Fruit fly (Drosophila melanogaster): ENCODE results near the gene CG4119.

Gene CG4119

DNA sequence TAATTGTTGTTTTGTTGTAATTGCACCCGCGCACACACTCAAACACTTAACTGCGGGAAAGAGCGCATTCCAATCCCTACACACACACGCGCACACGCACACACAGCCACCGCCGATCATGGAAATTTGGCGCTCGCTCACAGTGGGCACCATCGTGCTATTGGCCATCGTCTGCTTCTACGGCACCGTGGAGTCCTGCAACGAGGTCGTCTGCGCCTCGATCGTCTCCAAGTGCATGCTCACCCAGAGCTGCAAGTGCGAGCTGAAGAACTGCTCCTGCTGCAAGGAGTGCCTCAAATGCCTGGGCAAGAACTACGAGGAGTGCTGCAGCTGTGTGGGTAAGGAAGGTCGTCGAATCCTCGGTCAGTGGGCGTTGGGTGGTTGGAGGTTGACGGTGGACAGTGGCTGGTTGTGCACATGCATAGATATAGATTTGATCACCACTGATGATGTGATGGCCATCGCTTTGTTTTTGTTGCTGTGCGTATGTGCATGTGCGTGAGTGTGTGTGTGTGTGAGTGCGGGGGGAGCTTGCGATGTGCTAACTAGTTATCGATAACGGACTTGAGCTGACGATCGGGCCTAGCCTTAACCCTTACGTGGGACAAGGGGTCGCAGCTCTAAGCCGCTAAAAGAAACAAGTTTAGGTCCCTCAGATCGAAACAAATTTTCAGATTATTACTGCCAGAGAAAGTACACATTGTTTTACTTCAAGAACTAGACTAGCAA is 25.0 kb downstream of the CG4119 start (continued):
- peak; percentile 44 for TF ChIP-seq Bgb (GFP tag; IDR thresholded peaks at IDR 0.05; ENCODE audit: partially characterized antibody)
- TF ChIP-seq Med (GFP tag) = peak; percentile 67
- peak; percentile 18; the same call in 1 of the 3 replicates for TF ChIP-seq CG14860 (GFP tag; IDR thresholded peaks at IDR 0.05; ENCODE audit: partially characterized antibody)
- TF ChIP-seq Opbp (GFP tag; IDR thresholded peaks at IDR 0.05; ENCODE audit: partially characterized antibody) = 0 out of 3 replicates have a peak, but pooled peaks have one; percentile 23
- TF ChIP-seq row (GFP tag; IDR thresholded peaks at IDR 0.05) = peak; percentile 55
- peak in 1 of 2 experiments; percentile 5 for TF ChIP-seq Pdp1 (GFP tag; optimal IDR thresholded peaks at IDR 0.05)
- TF ChIP-seq vnd (GFP tag; IDR thresholded peaks at IDR 0.05; ENCODE audit: partially characterized antibody) = 0 out of 3 replicates have a peak, but pooled peaks have one; percentile 12
- peak; percentile 90 for TF ChIP-seq CG10959 (GFP tag; IDR thresholded peaks at IDR 0.05)
- TF ChIP-seq CG17359 (tag; optimal IDR thresholded peaks at IDR 0.05) = no peak
- no peak for TF ChIP-seq Dbx (GFP tag; IDR thresholded peaks at IDR 0.05)
- TF ChIP-seq kah (GFP tag; optimal IDR thresholded peaks at IDR 0.05) = no peak
- TF ChIP-seq Dref (GFP tag; IDR thresholded peaks at IDR 0.05) = peak; percentile 64
- no peak for TF ChIP-seq CG4730 (GFP tag; IDR thresholded peaks at IDR 0.05)
- TF ChIP-seq CG2678 (tag; optimal IDR thresholded peaks at IDR 0.05) = no peak
- 0 out of 3 replicates have a peak, but pooled peaks have one; percentile 27 for TF ChIP-seq knrl (GFP tag; IDR thresholded peaks at IDR 0.05; ENCODE audit: partially characterized antibody)
- peak; percentile 20 for TF ChIP-seq pzg (GFP tag; optimal IDR thresholded peaks at IDR 0.05)
- TF ChIP-seq dysf (GFP tag; IDR thresholded peaks at IDR 0.05) = peak; percentile 16; the same call in 1 of the 3 replicates
- TF ChIP-seq amos (GFP tag; IDR thresholded peaks at IDR 0.05; ENCODE audit: partially characterized antibody) = peak; percentile 59
- peak; percentile 42 for TF ChIP-seq crol (GFP tag; IDR thresholded peaks at IDR 0.05)
- no peak for TF ChIP-seq CG7556 (GFP tag; optimal IDR thresholded peaks at IDR 0.05)
- TF ChIP-seq CG1602 (GFP tag; optimal IDR thresholded peaks at IDR 0.05) = no peak
- TF ChIP-seq gsb (GFP tag; IDR thresholded peaks at IDR 0.05) = no peak
- peak; percentile 63 for TF ChIP-seq BEAF-32 (GFP tag; optimal IDR thresholded peaks at IDR 0.05)
- 0 out of 2 replicates have a peak, but pooled peaks have one; percentile 22 for TF ChIP-seq inv (GFP tag; IDR thresholded peaks at IDR 0.05; ENCODE audit: partially characterized antibody)
- peak; percentile 48; the same call in 1 of the 3 replicates for TF ChIP-seq CG16813 (GFP tag; IDR thresholded peaks at IDR 0.05; ENCODE audit: partially characterized antibody)
- peak; percentile 38; the same call in 1 of the 3 replicates for TF ChIP-seq CG34224 (GFP tag; IDR thresholded peaks at IDR 0.05; ENCODE audit: partially characterized antibody)
- no peak for TF ChIP-seq CG14710 (tag; optimal IDR thresholded peaks at IDR 0.05)
- TF ChIP-seq sd (tag; optimal IDR thresholded peaks at IDR 0.05) = peak; percentile 31
- no peak for TF ChIP-seq CG11398 (GFP tag; optimal IDR thresholded peaks at IDR 0.05)
- TF ChIP-seq Xbp1 (GFP tag; optimal IDR thresholded peaks at IDR 0.05) = no peak
- 0 out of 3 replicates have a peak, but pooled peaks have one; percentile 49 for TF ChIP-seq CG6791 (GFP tag; IDR thresholded peaks at IDR 0.05; ENCODE audit: partially characterized antibody)
- TF ChIP-seq chinmo (GFP tag; IDR thresholded peaks at IDR 0.05; ENCODE audit: partially characterized antibody) = peak; percentile 53; the same call in 1 of the 4 replicates

DNA sequence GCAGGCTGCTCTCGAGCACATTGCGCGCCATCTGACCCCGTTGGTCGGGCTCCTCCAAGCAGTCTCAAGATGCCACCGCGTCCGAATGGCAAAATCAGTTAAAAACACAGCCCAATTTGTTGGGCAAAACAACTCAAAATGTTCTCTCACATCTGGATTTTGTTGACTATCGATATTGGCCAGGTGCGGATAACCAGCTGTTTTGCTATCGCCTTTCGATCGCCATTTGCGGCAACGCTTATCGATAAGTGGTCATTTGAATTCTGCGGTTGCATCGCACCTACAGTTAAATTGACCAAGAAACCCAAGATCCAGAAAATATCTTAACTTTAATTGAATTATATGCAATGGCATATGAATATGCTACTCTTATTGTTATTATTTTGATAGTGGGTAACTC is 29.2 kb downstream of the CG4119 start, which contains the start of gene CG3149:
Gene CG3149, minus strand, starts transcription at position 171 of the 400 bp plus-strand sequence.
- no peak for TF ChIP-seq CG3726 (GFP tag; IDR thresholded peaks at IDR 0.05)
- no peak for TF ChIP-seq Lhr (GFP tag; optimal IDR thresholded peaks at IDR 0.05)
- TF ChIP-seq CG10654 (GFP tag; optimal IDR thresholded peaks at IDR 0.05) = no peak
- TF ChIP-seq Xrp1 (GFP tag; IDR thresholded peaks at IDR 0.05) = no peak
- TF ChIP-seq HLH3B (GFP tag; IDR thresholded peaks at IDR 0.05) = no peak
- TF ChIP-seq Hsf (GFP tag; optimal IDR thresholded peaks at IDR 0.05) = no peak
- TF ChIP-seq inv (GFP tag; IDR thresholded peaks at IDR 0.05; ENCODE audit: partially characterized antibody) = peak; percentile 34; the same call in 1 of the 2 replicates
- TF ChIP-seq Camta (GFP tag; optimal IDR thresholded peaks at IDR 0.05) = no peak
- TF ChIP-seq E2f2 (GFP tag; IDR thresholded peaks at IDR 0.05) = peak; percentile 89
- no peak for TF ChIP-seq Mad (GFP tag; optimal IDR thresholded peaks at IDR 0.05)
- peak; percentile 64; the same call in 1 of the 2 replicates for TF ChIP-seq sna (GFP tag; IDR thresholded peaks at IDR 0.05; ENCODE audit: partially characterized antibody)
- TF ChIP-seq gt (GFP tag; IDR thresholded peaks at IDR 0.05) = no peak
- TF ChIP-seq ERR (GFP tag; optimal IDR thresholded peaks at IDR 0.05) = no peak
- TF ChIP-seq salm (tag; optimal IDR thresholded peaks at IDR 0.05) = no peak
- no peak for TF ChIP-seq cwo (GFP tag; optimal IDR thresholded peaks at IDR 0.05)
- no peak for TF ChIP-seq Poxn (GFP tag; IDR thresholded peaks at IDR 0.05)
- no peak for TF ChIP-seq CG9797 (GFP tag; optimal IDR thresholded peaks at IDR 0.05)
- TF ChIP-seq CG1024 (GFP tag; IDR thresholded peaks at IDR 0.05) = no peak

Data from whole organism, embryonic.